Worm (Caenorhabditis elegans): ENCODE data around the gene nsy-4.

The nsy-4 gene

DNA sequence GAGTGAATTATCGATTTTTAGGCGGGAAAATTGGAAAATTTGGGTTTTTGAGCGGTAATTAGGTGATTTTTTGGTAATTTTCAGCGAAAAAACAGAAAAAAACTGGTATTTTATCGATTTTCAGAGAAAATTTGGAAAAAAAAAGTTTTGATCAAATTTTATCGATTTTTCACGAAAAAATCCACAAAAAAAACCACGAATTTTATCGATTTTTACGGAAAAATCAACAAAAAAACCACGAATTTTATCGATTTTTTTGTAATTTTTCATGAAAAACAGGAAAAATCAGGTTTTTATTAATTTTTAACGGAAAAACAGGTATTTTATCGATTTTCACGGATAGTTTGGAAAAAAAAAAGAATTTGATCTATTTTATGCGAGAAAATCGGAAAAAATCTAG, 8.2 kb upstream of the nsy-4 start:
- TF ChIP-seq unc-120 (tag; optimal IDR thresholded peaks at IDR 0.05; ENCODE audit: poor library complexity, severe bottlenecking) (no peak), nhr-12 (tag; optimal IDR thresholded peaks at IDR 0.05) (no peak), ham-2 (GFP tag; optimal IDR thresholded peaks at IDR 0.05) (no peak), sem-2 (GFP tag; optimal IDR thresholded peaks at IDR 0.05) (no peak), unc-39 (tag; optimal IDR thresholded peaks at IDR 0.05) (no peak), elt-3 (tag; optimal IDR thresholded peaks at IDR 0.05) (no peak), mep-1 (tag; optimal IDR thresholded peaks at IDR 0.05) (no peak), snpc-4 (tag; optimal IDR thresholded peaks at IDR 0.05) (no peak), hlh-1 (tag; optimal IDR thresholded peaks at IDR 0.05) (no peak), ceh-43 (GFP tag; optimal IDR thresholded peaks at IDR 0.05) (no peak), ceh-39 (tag; optimal IDR thresholded peaks at IDR 0.05) (no peak), pha-4 (tag; optimal IDR thresholded peaks at IDR 0.05) (no peak), M03D4.4 (tag; optimal IDR thresholded peaks at IDR 0.05) (no peak), lsy-2 (tag; optimal IDR thresholded peaks at IDR 0.05) (no peak), tbx-8 (GFP tag; optimal IDR thresholded peaks at IDR 0.05) (no peak), nhr-2 (tag; optimal IDR thresholded peaks at IDR 0.05) (no peak), lin-13 (tag; optimal IDR thresholded peaks at IDR 0.05) (no peak), nhr-76 (tag; optimal IDR thresholded peaks at IDR 0.05) (no peak)

DNA sequence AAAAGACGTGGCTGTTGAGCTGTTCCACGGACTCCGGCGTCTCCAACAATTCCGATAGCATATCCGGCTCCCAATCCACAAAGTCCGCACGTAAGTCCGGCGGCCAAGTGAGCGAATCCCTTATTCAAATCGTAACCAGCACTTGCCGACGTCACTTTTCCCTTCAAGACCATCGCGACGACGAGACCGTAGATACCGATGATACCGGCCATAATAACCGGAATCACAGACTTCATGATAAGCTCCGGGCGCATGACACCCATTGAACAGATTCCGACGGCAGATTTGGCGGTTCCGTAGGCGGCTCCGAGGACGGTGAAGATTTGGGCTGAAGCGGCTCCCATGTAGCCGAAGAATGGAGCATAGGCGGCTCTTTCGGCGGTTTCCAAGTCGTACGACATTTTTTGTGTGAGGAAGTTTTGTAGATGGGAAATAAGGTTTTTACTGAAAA, 7.5 kb upstream of the nsy-4 start, which contains the start of gene vha-3:
TSS of gene vha-3 (minus strand) at position 401 of the 451 bp plus-strand sequence.
- TF ChIP-seq ceh-83 (GFP tag; optimal IDR thresholded peaks at IDR 0.05) (no peak), ceh-43 (GFP tag; optimal IDR thresholded peaks at IDR 0.05) (no peak), sem-2 (GFP tag; optimal IDR thresholded peaks at IDR 0.05) (no peak), nhr-237 (tag; optimal IDR thresholded peaks at IDR 0.05) (no peak), tbx-8 (GFP tag; optimal IDR thresholded peaks at IDR 0.05) (no peak), mep-1 (tag; optimal IDR thresholded peaks at IDR 0.05) (no peak), lin-13 (tag; optimal IDR thresholded peaks at IDR 0.05) (no peak), nhr-2 (tag; optimal IDR thresholded peaks at IDR 0.05) (no peak), ceh-39 (tag; optimal IDR thresholded peaks at IDR 0.05) (no peak), pha-4 (tag; optimal IDR thresholded peaks at IDR 0.05) (no peak), sptf-1 (tag; optimal IDR thresholded peaks at IDR 0.05) (no peak), nhr-12 (tag; optimal IDR thresholded peaks at IDR 0.05) (no peak), nhr-76 (tag; optimal IDR thresholded peaks at IDR 0.05) (no peak), nhr-28 (tag; optimal IDR thresholded peaks at IDR 0.05) (no peak)

DNA sequence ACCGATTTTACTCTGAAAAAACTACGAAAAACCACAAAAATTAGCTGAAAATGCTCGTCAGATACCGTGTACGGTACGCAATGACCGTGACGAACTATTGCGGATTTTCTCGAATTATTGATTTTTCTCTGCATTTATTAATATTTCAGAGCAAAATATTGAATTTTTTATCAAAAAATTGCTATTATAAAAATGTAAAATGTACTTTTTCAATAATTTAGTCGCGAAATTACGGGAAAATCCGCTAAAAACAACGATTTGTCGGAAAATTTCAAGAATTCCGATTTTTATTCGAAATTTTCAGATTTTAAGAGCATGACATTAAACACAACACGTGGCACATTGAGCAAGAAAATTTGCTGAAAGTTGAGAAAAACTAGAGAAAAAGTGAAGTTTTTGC, 6.8 kb upstream of the nsy-4 start, which contains the start of gene Y38F2AL.12:
TSS of gene Y38F2AL.12 (plus strand) at position 301 of the 400 bp plus-strand sequence.
- no peak for TF ChIP-seq mls-2 (tag; optimal IDR thresholded peaks at IDR 0.05)
- TF ChIP-seq ztf-11 (tag; optimal IDR thresholded peaks at IDR 0.05): no peak
- no peak for TF ChIP-seq mab-5 (tag; optimal IDR thresholded peaks at IDR 0.05)
- no peak for TF ChIP-seq ham-2 (GFP tag; optimal IDR thresholded peaks at IDR 0.05)
- no peak for TF ChIP-seq M03D4.4 (tag; optimal IDR thresholded peaks at IDR 0.05)
- TF ChIP-seq pha-4 (tag; optimal IDR thresholded peaks at IDR 0.05): no peak
- TF ChIP-seq bed-3 (GFP tag; optimal IDR thresholded peaks at IDR 0.05): no peak
- no peak for TF ChIP-seq lin-13 (tag; optimal IDR thresholded peaks at IDR 0.05)
- no peak for TF ChIP-seq ceh-43 (GFP tag; optimal IDR thresholded peaks at IDR 0.05)
- TF ChIP-seq ceh-83 (GFP tag; optimal IDR thresholded peaks at IDR 0.05): no peak
- no peak for TF ChIP-seq tbx-8 (GFP tag; optimal IDR thresholded peaks at IDR 0.05)
- no peak for TF ChIP-seq blmp-1 (tag; optimal IDR thresholded peaks at IDR 0.05)
- TF ChIP-seq lin-32 (GFP tag; optimal IDR thresholded peaks at IDR 0.05): no peak
- TF ChIP-seq nhr-12 (tag; optimal IDR thresholded peaks at IDR 0.05): no peak
- TF ChIP-seq ces-1 (GFP tag; optimal IDR thresholded peaks at IDR 0.05): no peak
- TF ChIP-seq flh-1 (GFP tag; optimal IDR thresholded peaks at IDR 0.05): no peak
- TF ChIP-seq elt-1 (tag; optimal IDR thresholded peaks at IDR 0.05; ENCODE audit: borderline replicate concordance, insufficient read depth): no peak

DNA sequence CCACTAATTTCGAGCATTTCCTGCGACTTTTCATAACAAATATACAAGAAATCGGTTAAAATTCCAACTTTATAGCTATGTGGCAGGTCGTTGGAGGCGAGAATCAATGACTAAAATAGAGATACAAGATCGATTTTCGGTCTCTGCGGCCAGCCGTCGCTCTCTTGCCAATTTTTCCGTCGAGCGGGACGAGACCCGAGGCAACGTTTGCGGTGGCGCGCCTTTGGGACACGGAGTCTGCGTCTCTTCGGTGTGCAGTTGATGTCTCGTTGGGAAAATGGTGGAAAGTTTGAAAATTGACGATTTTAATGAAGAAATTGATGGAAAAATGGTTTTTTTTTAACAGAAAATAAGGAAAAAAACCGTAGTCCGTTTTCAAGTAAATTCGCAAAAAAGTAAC, 6.3 kb upstream of the nsy-4 start:
- no peak for TF ChIP-seq ceh-83 (GFP tag; optimal IDR thresholded peaks at IDR 0.05)
- peak; percentile 6 for TF ChIP-seq hlh-1 (tag; optimal IDR thresholded peaks at IDR 0.05)
- no peak for TF ChIP-seq cnd-1 (tag; optimal IDR thresholded peaks at IDR 0.05)
- TF ChIP-seq lsy-2 (tag; optimal IDR thresholded peaks at IDR 0.05): peak; percentile 22
- peak; percentile 35 for TF ChIP-seq mep-1 (tag; optimal IDR thresholded peaks at IDR 0.05)

DNA sequence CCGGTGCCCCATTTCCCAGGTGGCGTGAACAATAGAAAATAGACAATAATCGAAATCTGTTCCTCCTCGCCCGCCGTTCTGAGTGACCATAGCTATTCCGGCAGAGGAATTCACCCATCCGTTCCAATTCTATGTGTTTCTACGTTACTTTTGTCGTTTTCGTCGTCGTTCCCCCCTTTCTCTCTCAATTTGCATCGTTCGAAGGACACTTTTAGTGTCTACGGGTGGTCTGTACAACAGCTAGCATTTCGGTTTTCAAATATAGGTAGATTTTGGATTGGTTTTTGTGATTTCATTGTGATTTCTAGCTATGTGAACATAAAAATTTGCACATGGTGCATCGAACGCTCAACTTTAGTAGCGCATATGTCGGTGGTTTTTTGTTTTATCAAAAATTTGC, 3.1 kb upstream of the nsy-4 start:
- TF ChIP-seq sptf-1 (tag; optimal IDR thresholded peaks at IDR 0.05): no peak
- no peak for TF ChIP-seq nhr-28 (tag; optimal IDR thresholded peaks at IDR 0.05)
- TF ChIP-seq mls-2 (tag; optimal IDR thresholded peaks at IDR 0.05): no peak
- TF ChIP-seq hlh-1 (tag; optimal IDR thresholded peaks at IDR 0.05): no peak
- no peak for TF ChIP-seq unc-62 (GFP tag; optimal IDR thresholded peaks at IDR 0.05)
- no peak for TF ChIP-seq lsy-2 (tag; optimal IDR thresholded peaks at IDR 0.05)
- TF ChIP-seq lin-32 (GFP tag; optimal IDR thresholded peaks at IDR 0.05): no peak
- no peak for TF ChIP-seq ceh-39 (tag; optimal IDR thresholded peaks at IDR 0.05)
- no peak for TF ChIP-seq mab-5 (tag; optimal IDR thresholded peaks at IDR 0.05)
- no peak for TF ChIP-seq elt-1 (tag; optimal IDR thresholded peaks at IDR 0.05; ENCODE audit: borderline replicate concordance, insufficient read depth)
- TF ChIP-seq pha-4 (tag; optimal IDR thresholded peaks at IDR 0.05): no peak

Data from whole organism, mixed stage, embryonic.